Fruit fly (Drosophila melanogaster) whole organism, embryonic: Measurements from ENCODE around the gene Uxt.

Experiments used
- Adf1 ChIP-seq: fragments of 200-800 bp; sonication (Bioruptor generic); IDR thresholded peaks from 2 replicates; pipeline ENCODE4 v1.3.6; 2022; ENCODE audit warnings: missing biosample characterization, missing genetic modification characterization
- Bgb ChIP-seq: fragments of 200-800 bp; sonication (Bioruptor generic); IDR thresholded peaks from 2 replicates; pipeline ENCODE4 v1.3.6; 2022; ENCODE audit warnings: missing biosample characterization, missing genetic modification characterization; ENCODE audit not compliant: partially characterized antibody
- CG1024 ChIP-seq: fragments of 200-800 bp; sonication (Bioruptor generic); IDR thresholded peaks from 2 replicates; pipeline ENCODE4 v1.3.6; 2022; ENCODE audit warnings: missing biosample characterization, missing genetic modification characterization
- CG11696 ChIP-seq: fragments of 200-800 bp; sonication (Bioruptor generic); IDR thresholded peaks from 2 replicates; pipeline ENCODE4 v1.3.6; 2022; ENCODE audit warnings: missing biosample characterization, missing genetic modification characterization
- CG12071 ChIP-seq: fragments of 200-800 bp; sonication (Bioruptor generic); optimal IDR thresholded peaks from 3 replicates; lab custom pipeline; 2018; ENCODE audit warnings: missing biosample characterization, mild to moderate bottlenecking, missing genetic modification characterization
- CG14014 ChIP-seq: fragments of 200-800 bp; sonication (Bioruptor generic); IDR thresholded peaks from 2 replicates; pipeline ENCODE4 v1.3.6; 2022; ENCODE audit warnings: missing biosample characterization, missing genetic modification characterization
- CG1602 ChIP-seq: fragments of 200-800 bp; sonication (Bioruptor generic); optimal IDR thresholded peaks from 3 replicates; lab custom pipeline; 2016; ENCODE audit warnings: missing biosample characterization, missing genetic modification characterization
- CG17385 ChIP-seq: fragments of 200-800 bp; sonication (Bioruptor generic); optimal IDR thresholded peaks from 3 replicates; lab custom pipeline; 2018; ENCODE audit warnings: missing biosample characterization, mild to moderate bottlenecking, missing genetic modification characterization
- CG32772 ChIP-seq: fragments of 200-800 bp; sonication (Bioruptor generic); IDR thresholded peaks from 2 replicates; pipeline ENCODE4 v1.3.6; 2022; ENCODE audit warnings: missing biosample characterization, missing genetic modification characterization
- CG3726 ChIP-seq: fragments of 200-800 bp; sonication (Bioruptor generic); IDR thresholded peaks from 3 replicates; pipeline ENCODE4, ENCODE4 v1.3.6; 2022; ENCODE audit warnings: missing biosample characterization, missing genetic modification characterization
- CG8388 ChIP-seq: fragments of 200-800 bp; sonication (Bioruptor generic); optimal IDR thresholded peaks from 2 replicates; lab custom pipeline; 2019; ENCODE audit warnings: missing biosample characterization, mild to moderate bottlenecking, missing genetic modification characterization, moderate library complexity
- CG9817 ChIP-seq: fragments of 200-800 bp; sonication (Bioruptor generic); optimal IDR thresholded peaks from 2 replicates; lab custom pipeline; 2018; ENCODE audit warnings: missing biosample characterization, mild to moderate bottlenecking, missing genetic modification characterization, moderate library complexity
- Doc3 ChIP-seq: fragments of 200-800 bp; sonication (Bioruptor generic); IDR thresholded peaks from 3 replicates; pipeline ENCODE4 v1.3.6; 2022; ENCODE audit warnings: missing biosample characterization, missing genetic modification characterization; ENCODE audit not compliant: partially characterized antibody
- Ets65A ChIP-seq: fragments of 200-800 bp; sonication (Bioruptor generic); peaks from one replicate; lab custom pipeline; 2016; ENCODE audit warnings: missing biosample characterization, missing genetic modification characterization
- Gsc ChIP-seq: fragments of 200-800 bp; sonication (Bioruptor generic); IDR thresholded peaks from 2 replicates; pipeline ENCODE4 v1.3.6; 2022; ENCODE audit warnings: missing biosample characterization, missing genetic modification characterization
- Hr39 ChIP-seq: fragments of >200 bp; optimal IDR thresholded peaks from 2 replicates; lab custom pipeline; 2017
- Hsf ChIP-seq: fragments of 200-800 bp; sonication (Bioruptor generic); optimal IDR thresholded peaks from 3 replicates; lab custom pipeline; 2016; ENCODE audit warnings: missing biosample characterization, missing genetic modification characterization
- Myb ChIP-seq: fragments of 200-800 bp; sonication (Bioruptor generic); optimal IDR thresholded peaks from 2 replicates; lab custom pipeline; 2016; ENCODE audit warnings: missing biosample characterization, missing genetic modification characterization
- Optix ChIP-seq: fragments of 200-800 bp; sonication (Bioruptor generic); IDR thresholded peaks from 3 replicates; pipeline ENCODE4 v1.3.6; 2022; ENCODE audit warnings: missing biosample characterization, missing genetic modification characterization
- PHDP ChIP-seq: fragments of 200-800 bp; sonication (Bioruptor generic); optimal IDR thresholded peaks from 3 replicates; lab custom pipeline; 2018; ENCODE audit warnings: missing biosample characterization, mild to moderate bottlenecking, missing genetic modification characterization, moderate library complexity
- Ravus ChIP-seq: fragments of 200-800 bp; sonication (Bioruptor generic); IDR thresholded peaks from 2 replicates; pipeline ENCODE4 v1.3.6; 2022; ENCODE audit warnings: missing biosample characterization, missing genetic modification characterization
- Rx ChIP-seq: fragments of 200-800 bp; sonication (Bioruptor generic); IDR thresholded peaks from 2 replicates; pipeline ENCODE4 v1.3.6; 2022; ENCODE audit warnings: missing biosample characterization, missing genetic modification characterization
- Sox100B ChIP-seq: fragments of 200-800 bp; sonication (Bioruptor generic); optimal IDR thresholded peaks from 3 replicates; lab custom pipeline; 2018; ENCODE audit warnings: missing biosample characterization, mild to moderate bottlenecking, missing genetic modification characterization
- Sox102F ChIP-seq: fragments of 200-800 bp; sonication (Bioruptor generic); optimal IDR thresholded peaks from 2 replicates; lab custom pipeline; 2018; ENCODE audit warnings: missing biosample characterization, mild to moderate bottlenecking, missing genetic modification characterization, moderate library complexity
- Trl ChIP-seq, 3 experiments: fragments of >200 bp in 2 of 3; fragments of 200-800 bp in 1 of 3; sonication (Bioruptor generic) in 1 of 3; optimal IDR thresholded peaks; 2 replicates in 1 of 3; 3 replicates in 2 of 3; lab custom pipeline; 2016 to 2017; ENCODE audit warnings: missing biosample characterization in 1 of 3, missing genetic modification characterization in 1 of 3
- Vsx1 ChIP-seq: fragments of 200-800 bp; sonication (Bioruptor generic); optimal IDR thresholded peaks from 2 replicates; lab custom pipeline; 2017; ENCODE audit warnings: missing biosample characterization, mild to moderate bottlenecking, missing genetic modification characterization, missing genetic modification reagents
- chinmo ChIP-seq: fragments of 200-800 bp; sonication (Bioruptor generic); IDR thresholded peaks from 4 replicates; pipeline ENCODE4 v1.3.6; 2022; ENCODE audit warnings: missing biosample characterization, missing genetic modification characterization; ENCODE audit not compliant: partially characterized antibody
- ci ChIP-seq: fragments of 200-800 bp; sonication (Bioruptor generic); IDR thresholded peaks from 3 replicates; pipeline ENCODE4 v1.3.6; 2022; ENCODE audit warnings: missing biosample characterization, missing genetic modification characterization
- crc ChIP-seq: fragments of 200-800 bp; sonication (Bioruptor generic); optimal IDR thresholded peaks from 2 replicates; lab custom pipeline; 2016; ENCODE audit warnings: missing biosample characterization, missing genetic modification characterization
- croc ChIP-seq: fragments of 200-800 bp; sonication (Bioruptor generic); conservative IDR thresholded peaks from 3 replicates; pipeline ENCODE4 v1.3.6; 2022; ENCODE audit warnings: missing biosample characterization, missing genetic modification characterization
- dati ChIP-seq: fragments of 200-800 bp; sonication (Bioruptor generic); IDR thresholded peaks from 2 replicates; pipeline ENCODE4 v1.3.6; 2022; ENCODE audit warnings: missing biosample characterization, missing genetic modification characterization
- dmrt11E ChIP-seq: fragments of 200-800 bp; sonication (Bioruptor generic); optimal IDR thresholded peaks from 3 replicates; lab custom pipeline; 2018; ENCODE audit warnings: missing biosample characterization, mild to moderate bottlenecking, missing genetic modification characterization, moderate library complexity
- dpn ChIP-seq, 2 experiments: fragments of 200-800 bp; sonication (Bioruptor generic); optimal IDR thresholded peaks; 3 replicates each; lab custom pipeline; 2016; ENCODE audit warnings: missing biosample characterization in 2 of 2, missing genetic modification characterization in 2 of 2
- dysf ChIP-seq: fragments of 200-800 bp; sonication (Bioruptor generic); IDR thresholded peaks from 3 replicates; pipeline ENCODE4 v1.3.6; 2022; ENCODE audit warnings: missing biosample characterization, missing genetic modification characterization
- emc ChIP-seq: fragments of 200-800 bp; sonication (Bioruptor generic); optimal IDR thresholded peaks from 2 replicates; lab custom pipeline; 2016; ENCODE audit warnings: missing biosample characterization, missing genetic modification characterization
- gcm2 ChIP-seq: fragments of 200-800 bp; sonication (Bioruptor generic); optimal IDR thresholded peaks from 2 replicates; lab custom pipeline; 2016; ENCODE audit warnings: missing biosample characterization, missing genetic modification characterization
- hb ChIP-seq: fragments of 200-800 bp; sonication (Bioruptor generic); IDR thresholded peaks from 3 replicates; pipeline ENCODE4 v1.3.6; 2022; ENCODE audit warnings: missing biosample characterization, missing genetic modification characterization; ENCODE audit not compliant: partially characterized antibody
- hbn ChIP-seq: fragments of 200-800 bp; sonication (Bioruptor generic); IDR thresholded peaks from 2 replicates; pipeline ENCODE4 v1.3.6; 2022; ENCODE audit warnings: missing biosample characterization, missing genetic modification characterization; ENCODE audit not compliant: partially characterized antibody
- insv ChIP-seq, 2 experiments: fragments of 200-800 bp; sonication (Bioruptor generic); optimal IDR thresholded peaks; 3 replicates each; lab custom pipeline; 2016 to 2018; ENCODE audit warnings: missing biosample characterization in 2 of 2, missing genetic modification characterization in 2 of 2
- kni ChIP-seq: fragments of 200-800 bp; sonication (Bioruptor generic); optimal IDR thresholded peaks from 3 replicates; lab custom pipeline; 2017; ENCODE audit warnings: mild to moderate bottlenecking, missing biosample characterization, missing genetic modification reagents, missing genetic modification characterization
- lab ChIP-seq: fragments of 200-800 bp; sonication (Bioruptor generic); optimal IDR thresholded peaks from 3 replicates; lab custom pipeline; 2017; ENCODE audit warnings: missing biosample characterization, missing genetic modification characterization, mild to moderate bottlenecking, moderate library complexity, missing genetic modification reagents
- nom ChIP-seq: fragments of 200-800 bp; sonication (Bioruptor generic); optimal IDR thresholded peaks from 2 replicates; lab custom pipeline; 2017; ENCODE audit warnings: missing biosample characterization, missing genetic modification characterization, mild to moderate bottlenecking, moderate library complexity, missing genetic modification reagents
- prd ChIP-seq, 3 experiments: fragments of >200 bp in 2 of 3; fragments of 200-800 bp in 1 of 3; sonication (Bioruptor generic) in 1 of 3; optimal IDR thresholded peaks in 2 of 3; IDR thresholded peaks in 1 of 3; 2 replicates in 2 of 3; 3 replicates in 1 of 3; pipeline versions ENCODE4 v1.3.6 to Lab custom; 2017 to 2022; ENCODE audit warnings: missing biosample characterization in 1 of 3, missing genetic modification characterization in 1 of 3
- pros ChIP-seq: fragments of 200-800 bp; sonication (Bioruptor generic); optimal IDR thresholded peaks from 3 replicates; lab custom pipeline; 2019; ENCODE audit warnings: missing biosample characterization, mild to moderate bottlenecking, missing genetic modification characterization, moderate library complexity
- slp2 ChIP-seq: fragments of 200-800 bp; sonication (Bioruptor generic); optimal IDR thresholded peaks from 2 replicates; lab custom pipeline; 2016; ENCODE audit warnings: missing biosample characterization, missing genetic modification characterization
- ssp ChIP-seq: fragments of 200-800 bp; sonication (Bioruptor generic); IDR thresholded peaks from 2 replicates; pipeline ENCODE4 v1.3.6; 2022; ENCODE audit warnings: missing biosample characterization, missing genetic modification characterization
- trem ChIP-seq: fragments of 200-800 bp; optimal IDR thresholded peaks from 3 replicates; lab custom pipeline; 2019; ENCODE audit warnings: missing biosample characterization, mild to moderate bottlenecking, missing genetic modification characterization, moderate library complexity
- ttk ChIP-seq: fragments of 200-800 bp; sonication (Bioruptor generic); IDR thresholded peaks from 2 replicates; pipeline ENCODE4 v2.1.2; 2022; ENCODE audit warnings: missing biosample characterization, missing genetic modification characterization
- vvl ChIP-seq: fragments of 200-800 bp; sonication (Bioruptor generic); IDR thresholded peaks from 2 replicates; pipeline ENCODE4 v1.3.6; 2022; ENCODE audit warnings: missing biosample characterization, missing genetic modification characterization
- yki ChIP-seq: fragments of >200 bp; optimal IDR thresholded peaks from 3 replicates; lab custom pipeline; 2018

Uxt gene

DNA sequence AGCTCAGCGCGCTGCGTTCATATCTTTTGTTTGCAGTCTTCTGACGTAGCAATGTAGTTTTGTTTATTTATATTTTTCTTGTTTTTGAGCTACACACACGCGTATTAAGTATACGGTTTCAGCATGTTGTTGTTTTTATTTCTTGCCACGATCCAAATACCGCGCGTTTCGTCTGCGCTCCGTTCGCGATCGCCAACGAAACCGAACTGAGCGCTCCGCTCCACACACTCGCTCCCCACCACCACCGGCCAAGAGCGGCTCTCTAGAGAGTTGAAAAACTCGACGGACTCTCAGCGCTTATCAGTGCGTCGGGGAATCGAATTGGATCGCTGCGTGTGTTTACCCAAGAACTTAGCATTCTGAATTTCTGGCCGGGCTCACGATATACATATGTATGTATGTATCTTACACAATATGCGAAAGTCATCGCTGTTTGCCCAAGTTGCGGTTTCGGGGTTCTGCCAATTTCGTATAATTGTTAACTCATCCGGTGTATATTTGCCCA, 8.2 kb downstream of the Uxt start, which contains the start of gene yuri (continued):
- TF ChIP-seq CG3726 (GFP tag; lab: Robert Waterston, UW) (no peak; the same call in 2 of the 3 replicates), chinmo (GFP tag; lab: Robert Waterston, UW) (peak; percentile 95), nom (GFP tag; lab: Kevin White, UChicago) (peak; percentile 86), CG8388 (GFP tag; lab: Kevin White, UChicago) (no peak), gcm2 (GFP tag; lab: Kevin White, UChicago) (no peak), Ets65A (peak; percentile 70), yki (lab: Kevin White, UChicago) (peak; percentile 75), crc (GFP tag; lab: Kevin White, UChicago) (no peak), lab (GFP tag; lab: Kevin White, UChicago) (peak; percentile 71), insv (GFP tag; optimal IDR thresholded peaks at IDR 0.05; lab: Kevin White, UChicago) (peak in 1 of 2 experiments; percentile 87), CG32772 (no peak), CG12071 (GFP tag; lab: Kevin White, UChicago) (peak; percentile 33), kni (GFP tag; lab: Kevin White, UChicago) (peak; percentile 79), Adf1 (GFP tag; lab: Robert Waterston, UW) (peak; percentile 63; the same call in 1 of the 2 replicates), Trl (optimal IDR thresholded peaks at IDR 0.05; lab: Kevin White, UChicago) (peak; percentile 90 to 92), Trl (GFP tag; optimal IDR thresholded peaks at IDR 0.05; lab: Kevin White, UChicago) (peak; percentile 72), ttk (GFP tag; lab: Robert Waterston, UW) (no peak), emc (GFP tag; lab: Kevin White, UChicago) (no peak), croc (GFP tag; lab: Robert Waterston, UW) (no peak), slp2 (GFP tag; lab: Kevin White, UChicago) (no peak), Gsc (GFP tag; lab: Robert Waterston, UW) (no peak), Sox100B (GFP tag; lab: Kevin White, UChicago) (no peak), hbn (no peak), Doc3 (GFP tag; lab: Robert Waterston, UW) (no peak), dati (GFP tag; lab: Robert Waterston, UW) (no peak), Hr39 (lab: Kevin White, UChicago) (no peak), ci (GFP tag; lab: Robert Waterston, UW) (peak; percentile 80), Sox102F (GFP tag; lab: Kevin White, UChicago) (no peak), Myb (peak; percentile 7), pros (GFP tag; lab: Kevin White, UChicago) (no peak), CG1602 (GFP tag; lab: Kevin White, UChicago) (no peak), dpn (GFP tag; optimal IDR thresholded peaks at IDR 0.05; lab: Kevin White, UChicago) (no peak), CG17385 (peak; percentile 57), Optix (GFP tag; lab: Robert Waterston, UW) (no peak), vvl (peak; percentile 74; the same call in 1 of the 2 replicates), PHDP (tag; lab: Kevin White, UChicago) (peak; percentile 67), CG14014 (GFP tag; lab: Robert Waterston, UW) (peak; percentile 51; the same call in 1 of the 2 replicates), Bgb (GFP tag; lab: Robert Waterston, UW) (peak; percentile 37; the same call in 1 of the 2 replicates), CG11696 (0 out of 2 replicates have a peak, but pooled peaks have one; percentile 38), Vsx1 (GFP tag; lab: Kevin White, UChicago) (no peak), Rx (GFP tag; lab: Robert Waterston, UW) (no peak), ssp (GFP tag; lab: Robert Waterston, UW) (no peak), CG1024 (GFP tag; lab: Robert Waterston, UW) (no peak; the same call in 1 of the 2 replicates), trem (peak; percentile 40), CG9817 (tag; lab: Kevin White, UChicago) (no peak), Hsf (GFP tag; lab: Kevin White, UChicago) (no peak), Ravus (GFP tag; lab: Robert Waterston, UW) (no peak), dmrt11E (tag; lab: Kevin White, UChicago) (peak; percentile 3), prd (optimal IDR thresholded peaks at IDR 0.05; lab: Kevin White, UChicago) (no peak), prd (GFP tag; IDR thresholded peaks at IDR 0.05; lab: Robert Waterston, UW) (no peak), hb (GFP tag; lab: Robert Waterston, UW) (no peak), dysf (GFP tag; lab: Robert Waterston, UW) (peak; percentile 41; the same call in 1 of the 3 replicates)
